Fruit fly (Drosophila melanogaster): Measurements from ENCODE around the gene CG42866.
A peak's percentile ranks its signal among the peaks of the same experiment; 100 is the strongest.

Gene CG42866

DNA sequence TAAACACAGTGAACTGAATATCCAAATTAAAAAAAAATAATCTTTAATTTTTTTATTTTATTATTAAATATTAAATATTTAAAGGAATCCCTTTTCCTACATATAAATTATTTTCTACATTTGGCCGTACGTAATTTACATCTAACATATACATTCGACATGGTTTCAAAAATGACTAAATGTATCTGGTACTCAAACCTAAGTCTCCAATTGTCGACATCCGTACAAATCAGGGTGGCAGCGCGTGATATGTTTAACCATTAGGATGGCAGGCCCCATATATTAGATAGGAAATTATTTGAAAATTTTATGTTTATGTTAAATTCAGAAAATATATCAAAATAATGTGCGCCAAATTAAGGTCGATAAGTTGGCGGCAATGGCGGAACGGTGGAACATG, 46.3 kb downstream of the CG42866 start:
- TF ChIP-seq CG15336 (GFP tag; IDR thresholded peaks at IDR 0.05) (0 out of 2 replicates have a peak, but pooled peaks have one; percentile 12), Sox15 (GFP tag; optimal IDR thresholded peaks at IDR 0.05) (no peak), svp (GFP tag) (peak; percentile 39)

DNA sequence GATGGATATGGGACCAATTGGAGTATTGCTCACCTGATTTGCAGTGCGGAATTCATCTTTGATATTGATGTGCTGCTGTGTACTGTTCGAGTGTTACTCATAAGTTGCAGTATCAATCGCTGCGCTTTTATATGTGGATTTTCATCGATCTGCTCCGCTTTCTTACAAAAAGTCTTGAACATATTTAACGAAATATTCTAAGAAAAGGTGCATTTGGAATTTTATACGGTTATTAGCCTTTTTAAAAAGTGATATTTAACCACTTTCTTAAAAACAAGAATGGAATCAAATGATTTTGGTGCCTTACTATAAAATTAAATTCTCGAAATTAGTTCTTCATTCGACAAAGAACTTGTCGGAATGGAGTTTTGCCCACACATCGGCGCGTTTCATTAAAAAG, 48.1 kb downstream of the CG42866 start, which contains the start of gene TotE:
TotE (minus strand) TSS at position 101 of the 400 bp plus-strand sequence.
- TF ChIP-seq CG16779 (tag; optimal IDR thresholded peaks at IDR 0.05) (no peak), pdm3 (GFP tag; optimal IDR thresholded peaks at IDR 0.05) (no peak), Met (GFP tag; optimal IDR thresholded peaks at IDR 0.05) (no peak), CG31627 (GFP tag; optimal IDR thresholded peaks at IDR 0.05) (no peak), achi (GFP tag; optimal IDR thresholded peaks at IDR 0.05) (no peak), CG8119 (GFP tag; IDR thresholded peaks at IDR 0.05) (no peak), net (GFP tag; optimal IDR thresholded peaks at IDR 0.05) (no peak), svp (GFP tag) (no peak), CG10669 (GFP tag; optimal IDR thresholded peaks at IDR 0.05) (no peak), salr (GFP tag; optimal IDR thresholded peaks at IDR 0.05) (no peak), CG6792 (GFP tag; optimal IDR thresholded peaks at IDR 0.05) (no peak), CG10631 (GFP tag; optimal IDR thresholded peaks at IDR 0.05) (no peak), esn (GFP tag; optimal IDR thresholded peaks at IDR 0.05) (no peak), fkh (GFP tag; optimal IDR thresholded peaks at IDR 0.05) (no peak), cyc (GFP tag; optimal IDR thresholded peaks at IDR 0.05) (no peak)

DNA sequence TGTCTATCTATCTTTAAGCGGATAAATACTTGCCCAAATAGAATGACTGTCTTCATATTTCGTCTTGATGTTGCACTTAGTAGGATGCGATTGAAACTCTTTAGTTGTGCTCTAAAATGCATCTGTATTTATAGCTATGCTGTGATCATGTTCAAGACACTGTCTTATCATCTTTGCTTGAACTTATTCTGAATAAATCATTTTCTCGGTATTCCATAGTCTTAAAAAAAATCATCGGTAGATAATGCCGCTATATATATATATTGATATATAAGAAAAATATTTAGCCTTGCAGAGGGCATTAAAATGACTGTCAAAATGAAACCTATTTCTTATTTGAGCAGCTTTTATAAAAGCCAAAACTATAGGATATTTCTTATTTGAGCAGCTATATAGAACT, 49.2 kb downstream of the CG42866 start, which contains the start of gene TotF:
TotF (minus strand) TSS at position 101 of the 400 bp plus-strand sequence.
- TF ChIP-seq svp (GFP tag) = peak; percentile 62
- no peak for TF ChIP-seq salr (GFP tag; optimal IDR thresholded peaks at IDR 0.05)
- no peak for TF ChIP-seq Eip78C (GFP tag)
- TF ChIP-seq CG7368 (GFP tag; optimal IDR thresholded peaks at IDR 0.05) = no peak
- no peak for TF ChIP-seq acj6 (GFP tag; optimal IDR thresholded peaks at IDR 0.05)
- no peak for TF ChIP-seq Eip75B (GFP tag; optimal IDR thresholded peaks at IDR 0.05)
- TF ChIP-seq Sox102F (GFP tag; optimal IDR thresholded peaks at IDR 0.05) = no peak
- no peak for TF ChIP-seq lz (GFP tag; optimal IDR thresholded peaks at IDR 0.05)
